Worm (Caenorhabditis elegans) whole organism, mixed stage, embryonic: ENCODE results near the gene clec-161.

Experiments
- cnd-1 ChIP-seq: fragments of 200-800 bp; sonication (Bioruptor generic); optimal IDR thresholded peaks from 2 replicates; lab custom pipeline; 2018; ENCODE audit warnings: mild to moderate bottlenecking, missing genetic modification characterization, missing compliant biosample characterization
- lin-13 ChIP-seq: fragments of 150-350 bp; optimal IDR thresholded peaks from 2 replicates; lab custom pipeline; 2014; ENCODE audit warnings: missing biosample characterization, missing genetic modification characterization
- lsy-2 ChIP-seq: fragments of 150-350 bp; optimal IDR thresholded peaks from 2 replicates; lab custom pipeline; 2014; ENCODE audit warnings: missing biosample characterization, missing genetic modification characterization
- nhr-2 ChIP-seq: fragments of 150-350 bp; optimal IDR thresholded peaks from 2 replicates; lab custom pipeline; 2014; ENCODE audit warnings: missing biosample characterization, missing genetic modification characterization
- nhr-28 ChIP-seq: fragments of 150-350 bp; optimal IDR thresholded peaks from 2 replicates; lab custom pipeline; 2014; ENCODE audit warnings: missing biosample characterization, missing genetic modification characterization
- snpc-4 ChIP-seq: fragments of 150-350 bp; optimal IDR thresholded peaks from 2 replicates; lab custom pipeline; 2014; ENCODE audit warnings: missing biosample characterization, missing genetic modification characterization
- unc-62 ChIP-seq: fragments of 150-350 bp; optimal IDR thresholded peaks from 2 replicates; lab custom pipeline; 2014; ENCODE audit warnings: missing biosample characterization, missing genetic modification reagents, missing genetic modification characterization

- TF ChIP-seq lin-13 (tag; lab: Kevin White, UChicago) = peak; percentile 44
- TF ChIP-seq lsy-2 (tag; lab: Kevin White, UChicago) = no peak
- TF ChIP-seq snpc-4 (tag; lab: Kevin White, UChicago) = no peak
- no peak for TF ChIP-seq cnd-1
- TF ChIP-seq unc-62 (GFP tag; lab: Kevin White, UChicago) = no peak
- no peak for TF ChIP-seq nhr-2 (tag; lab: Kevin White, UChicago)
- TF ChIP-seq nhr-28 (tag; lab: Kevin White, UChicago) = no peak
Observed at ce11 chrIII:9616933-9617332, 8.4 kb upstream of the clec-161 start.
